Worm (Caenorhabditis elegans) whole organism, L4/young adult: ENCODE measurements around the gene fbxa-156.

Experiments used
- W03F9.2 ChIP-seq: fragments of 150-350 bp; optimal IDR thresholded peaks from 2 replicates; lab custom pipeline; 2014; ENCODE audit warnings: missing biosample characterization, missing genetic modification characterization
- dao-5 ChIP-seq: sonication (generic microtip); optimal IDR thresholded peaks from 2 replicates; lab custom pipeline; 2016; ENCODE audit warnings: missing genotype, missing genetic modification characterization, moderate library complexity, missing compliant biosample characterization
- him-1 ChIP-seq: sonication (generic microtip); optimal IDR thresholded peaks from 2 replicates; lab custom pipeline; 2016; ENCODE audit warnings: missing genotype, missing genetic modification reagents, missing genetic modification characterization, missing compliant biosample characterization

- TF ChIP-seq him-1 (tag; lab: Kevin White, UChicago) (no peak), W03F9.2 (tag; lab: Kevin White, UChicago) (no peak), dao-5 (tag; lab: Kevin White, UChicago) (no peak)
Measured at ce11 chrV:17905765-17906164, 9.2 kb upstream of the fbxa-156 start.
